Worm (Caenorhabditis elegans) whole organism, L1 larva: ENCODE measurements around the gene T04H1.13.

ENCODE experiments used
- C34B4.2 ChIP-seq: sonication (generic microtip); optimal IDR thresholded peaks from 2 replicates; lab custom pipeline; 2017; ENCODE audit warnings: mild to moderate bottlenecking, missing genetic modification characterization, missing compliant biosample characterization
- aha-1 ChIP-seq: fragments of 150-350 bp; optimal IDR thresholded peaks from 2 replicates; lab custom pipeline; 2014; ENCODE audit warnings: missing biosample characterization, missing genetic modification characterization
- ama-1 ChIP-seq: fragments of 150-350 bp; optimal IDR thresholded peaks from 2 replicates; lab custom pipeline; 2014
- ceh-63 ChIP-seq: fragments of 200-800 bp; sonication (Bioruptor generic); optimal IDR thresholded peaks from 2 replicates; lab custom pipeline; 2018; ENCODE audit warnings: mild to moderate bottlenecking, missing genetic modification characterization, missing compliant biosample characterization
- ceh-8 ChIP-seq: fragments of 200-800 bp; sonication (Bioruptor generic); optimal IDR thresholded peaks from 2 replicates; lab custom pipeline; 2018; ENCODE audit warnings: mild to moderate bottlenecking, missing genetic modification characterization, moderate library complexity, missing compliant biosample characterization
- ceh-90 ChIP-seq: sonication (generic microtip); optimal IDR thresholded peaks from 2 replicates; lab custom pipeline; 2016; ENCODE audit warnings: missing genetic modification characterization, missing compliant biosample characterization
- efl-1 ChIP-seq, 4 experiments: fragments of 150-350 bp; optimal IDR thresholded peaks in 3 of 4; peaks in 1 of 4; 1 replicate in 1 of 4; 2 replicates in 3 of 4; lab custom pipeline; 2014; ENCODE audit warnings: missing biosample characterization in 2 of 4, missing genetic modification characterization in 2 of 4, missing genetic modification reagents in 2 of 4
- efl-3 ChIP-seq: fragments of 200-800 bp; sonication (Bioruptor generic); optimal IDR thresholded peaks from 2 replicates; lab custom pipeline; 2018; ENCODE audit warnings: mild to moderate bottlenecking, missing genetic modification characterization, missing compliant biosample characterization
- elt-2 ChIP-seq: sonication (generic microtip); optimal IDR thresholded peaks from 2 replicates; lab custom pipeline; 2016; ENCODE audit warnings: missing genetic modification characterization, mild to moderate bottlenecking, inconsistent platforms, missing compliant biosample characterization, missing genetic modification reagents
- elt-3 ChIP-seq, 6 experiments: fragments of 150-350 bp in 1 of 6; sonication (generic microtip); optimal IDR thresholded peaks; 2 replicates each; lab custom pipeline; 2017 to 2018; ENCODE audit warnings: missing biosample characterization in 6 of 6, missing genetic modification characterization in 6 of 6, inconsistent platforms in 1 of 6
- fkh-10 ChIP-seq: sonication (generic microtip); optimal IDR thresholded peaks from 2 replicates; lab custom pipeline; 2017; ENCODE audit warnings: missing biosample characterization, missing genetic modification reagents, missing genetic modification characterization
- fkh-4 ChIP-seq: sonication (generic microtip); optimal IDR thresholded peaks from 2 replicates; lab custom pipeline; 2016; ENCODE audit warnings: missing compliant biosample characterization, missing genetic modification characterization, borderline replicate concordance
- fos-1 ChIP-seq: fragments of 150-350 bp; optimal IDR thresholded peaks from 2 replicates; lab custom pipeline; 2014; ENCODE audit warnings: missing biosample characterization, missing genetic modification characterization
- hlh-4 ChIP-seq: sonication (generic microtip); optimal IDR thresholded peaks from 2 replicates; lab custom pipeline; 2016; ENCODE audit warnings: mild to moderate bottlenecking, missing genetic modification characterization, missing compliant biosample characterization
- lin-13 ChIP-seq: fragments of 150-350 bp; optimal IDR thresholded peaks from 2 replicates; lab custom pipeline; 2014; ENCODE audit warnings: missing biosample characterization, missing genetic modification reagents, missing genetic modification characterization
- lin-14 ChIP-seq: fragments of 200-800 bp; sonication (Bioruptor generic); optimal IDR thresholded peaks from 2 replicates; lab custom pipeline; 2018; ENCODE audit warnings: mild to moderate bottlenecking, missing genetic modification characterization, moderate library complexity, missing compliant biosample characterization
- lir-3 ChIP-seq: sonication (generic microtip); optimal IDR thresholded peaks from 2 replicates; lab custom pipeline; 2016; ENCODE audit warnings: mild to moderate bottlenecking, missing genetic modification characterization, moderate library complexity, missing compliant biosample characterization; ENCODE audit not compliant: poor library complexity
- mep-1 ChIP-seq: fragments of 150-350 bp; optimal IDR thresholded peaks from 2 replicates; lab custom pipeline; 2014; ENCODE audit warnings: missing biosample characterization, missing genetic modification characterization
- nhr-11 ChIP-seq: fragments of 150-350 bp; optimal IDR thresholded peaks from 2 replicates; lab custom pipeline; 2014; ENCODE audit warnings: missing biosample characterization, missing genetic modification characterization
- nhr-12 ChIP-seq: sonication (generic microtip); optimal IDR thresholded peaks from 2 replicates; lab custom pipeline; 2017; ENCODE audit warnings: missing biosample characterization, missing genetic modification characterization
- nhr-237 ChIP-seq: fragments of 150-350 bp; optimal IDR thresholded peaks from 2 replicates; lab custom pipeline; 2014; ENCODE audit warnings: missing biosample characterization, missing genetic modification characterization
- nhr-28 ChIP-seq: fragments of 150-350 bp; optimal IDR thresholded peaks from 2 replicates; lab custom pipeline; 2014; ENCODE audit warnings: missing biosample characterization, missing genetic modification characterization
- nhr-76 ChIP-seq: sonication (generic microtip); optimal IDR thresholded peaks from 2 replicates; lab custom pipeline; 2017; ENCODE audit warnings: missing biosample characterization, missing genetic modification characterization
- pqm-1 ChIP-seq: sonication (generic microtip); optimal IDR thresholded peaks from 3 replicates; lab custom pipeline; 2017; ENCODE audit warnings: missing biosample characterization, missing genetic modification characterization
- rnt-1 ChIP-seq: sonication (generic microtip); optimal IDR thresholded peaks from 2 replicates; lab custom pipeline; 2016; ENCODE audit warnings: mild to moderate bottlenecking, missing genetic modification characterization, moderate library complexity, missing compliant biosample characterization
- skn-1 ChIP-seq: fragments of 150-350 bp; optimal IDR thresholded peaks from 2 replicates; lab custom pipeline; 2014; ENCODE audit warnings: missing biosample characterization, missing genetic modification characterization
- sox-4 ChIP-seq: sonication (generic microtip); optimal IDR thresholded peaks from 2 replicates; lab custom pipeline; 2016; ENCODE audit warnings: missing genetic modification characterization, missing compliant biosample characterization
- sptf-1 ChIP-seq: fragments of 150-350 bp; optimal IDR thresholded peaks from 2 replicates; lab custom pipeline; 2014; ENCODE audit warnings: missing biosample characterization, missing genetic modification characterization
- sup-37 ChIP-seq: fragments of 200-800 bp; sonication (Bioruptor generic); optimal IDR thresholded peaks from 2 replicates; lab custom pipeline; 2018; ENCODE audit warnings: mild to moderate bottlenecking, missing genetic modification characterization, missing compliant biosample characterization
- swsn-7 ChIP-seq: sonication (generic microtip); optimal IDR thresholded peaks from 2 replicates; lab custom pipeline; 2016; ENCODE audit warnings: missing genetic modification characterization, missing compliant biosample characterization
- tlp-1 ChIP-seq: fragments of 150-350 bp; optimal IDR thresholded peaks from 2 replicates; lab custom pipeline; 2014; ENCODE audit warnings: missing biosample characterization, missing genetic modification characterization
- unc-130 ChIP-seq: fragments of 150-350 bp; optimal IDR thresholded peaks from 2 replicates; lab custom pipeline; 2017; ENCODE audit warnings: missing biosample characterization, missing genetic modification characterization, inconsistent platforms
- unc-30 ChIP-seq: sonication (generic microtip); optimal IDR thresholded peaks from 2 replicates; lab custom pipeline; 2017; ENCODE audit warnings: missing biosample characterization, missing genetic modification characterization
- vab-15 ChIP-seq: sonication (generic microtip); optimal IDR thresholded peaks from 2 replicates; lab custom pipeline; 2017; ENCODE audit warnings: missing genotype, mild to moderate bottlenecking, missing genetic modification characterization, missing compliant biosample characterization
- xbp-1 ChIP-seq: sonication (generic microtip); optimal IDR thresholded peaks from 2 replicates; lab custom pipeline; 2016; ENCODE audit warnings: missing genetic modification characterization, missing compliant biosample characterization
- zag-1 ChIP-seq: fragments of 150-350 bp; optimal IDR thresholded peaks from 2 replicates; lab custom pipeline; 2014; ENCODE audit warnings: missing biosample characterization, missing genetic modification characterization
- ztf-11 ChIP-seq, 2 experiments: sonication (generic microtip); optimal IDR thresholded peaks; 2 replicates each; lab custom pipeline; 2016 to 2017; ENCODE audit warnings: missing genetic modification characterization in 2 of 2, missing biosample characterization in 1 of 2, missing compliant biosample characterization in 1 of 2
- ztf-4 ChIP-seq: fragments of 150-350 bp; optimal IDR thresholded peaks from 2 replicates; lab custom pipeline; 2014; ENCODE audit warnings: missing biosample characterization, missing genetic modification characterization

The T04H1.13 gene

DNA sequence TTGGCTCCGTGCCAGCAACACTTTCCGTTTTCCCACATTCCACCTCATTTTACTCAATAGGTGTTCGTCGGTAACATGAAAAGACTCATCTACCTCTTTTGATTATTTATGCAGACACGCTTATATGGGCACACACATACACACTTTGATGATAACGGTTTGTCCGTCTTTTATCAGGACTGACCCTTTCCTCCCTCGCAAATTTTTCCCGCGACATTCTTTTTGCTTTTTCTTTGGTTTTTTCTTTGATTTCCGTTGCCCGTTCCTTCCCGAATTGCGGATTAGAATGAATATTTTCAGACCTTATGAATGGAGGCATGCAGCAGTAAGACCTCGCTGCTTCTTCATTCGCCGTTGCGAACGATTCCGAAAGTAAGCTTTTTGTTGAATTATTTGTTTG, 31.8 kb downstream of the T04H1.13 start, which contains the start of gene vab-8:
vab-8 (plus strand) TSS at position 301 of the 400 bp plus-strand sequence.
- TF ChIP-seq nhr-237 (tag; lab: Kevin White, UChicago), result no peak
- TF ChIP-seq lin-14 (GFP tag; lab: Kevin White, UChicago), result no peak
- TF ChIP-seq unc-30, result no peak
- TF ChIP-seq nhr-12 (tag; lab: Kevin White, UChicago), result no peak
- TF ChIP-seq nhr-76 (tag; lab: Kevin White, UChicago), result no peak
- TF ChIP-seq nhr-11, result no peak
- TF ChIP-seq fkh-10 (GFP tag; lab: Kevin White, UChicago), result no peak
- no peak for TF ChIP-seq sup-37 (GFP tag; lab: Kevin White, UChicago)
- no peak for TF ChIP-seq aha-1 (tag; lab: Kevin White, UChicago)
- no peak for TF ChIP-seq xbp-1 (tag; lab: Kevin White, UChicago)
- no peak for TF ChIP-seq lin-13 (GFP tag; lab: Kevin White, UChicago)
- TF ChIP-seq ama-1 (lab: Kevin White, UChicago), result no peak

DNA sequence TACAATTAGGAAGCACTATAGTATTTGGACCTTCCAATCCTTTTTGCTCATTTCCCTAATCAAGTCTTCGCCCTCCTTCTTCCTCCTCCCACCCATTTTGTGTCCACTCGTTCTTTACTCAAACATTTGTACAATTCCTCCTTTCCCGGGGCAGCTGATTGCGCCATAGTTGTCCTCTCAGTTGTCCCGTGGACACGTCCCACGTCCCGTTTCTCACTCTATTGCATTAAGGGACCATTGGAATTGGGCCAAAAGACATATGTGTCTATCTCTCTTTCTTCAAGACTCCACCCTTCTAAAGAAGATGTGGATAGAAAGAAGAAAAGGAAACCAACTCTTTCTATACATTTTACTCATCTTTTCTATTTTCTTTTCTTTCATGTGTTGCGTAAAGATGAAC, 33.7 kb downstream of the T04H1.13 start:
- TF ChIP-seq vab-15 (tag; lab: Kevin White, UChicago), result no peak
- TF ChIP-seq pqm-1 (tag; lab: Kevin White, UChicago), result no peak
- no peak for TF ChIP-seq tlp-1 (tag; lab: Kevin White, UChicago)
- no peak for TF ChIP-seq efl-1 (optimal IDR thresholded peaks at IDR 0.05; lab: Kevin White, UChicago)
- peak in 1 of 2 experiments; percentile 13 for TF ChIP-seq efl-1 (GFP tag; optimal IDR thresholded peaks at IDR 0.05 in 1 of 2; lab: Kevin White, UChicago)
- TF ChIP-seq elt-3 (tag; optimal IDR thresholded peaks at IDR 0.05; lab: Kevin White, UChicago), result no peak
- TF ChIP-seq lin-14 (GFP tag; lab: Kevin White, UChicago), result peak; percentile 82
- no peak for TF ChIP-seq sptf-1 (tag; lab: Kevin White, UChicago)
- TF ChIP-seq fos-1 (tag; lab: Kevin White, UChicago), result no peak
- TF ChIP-seq ceh-90 (tag; lab: Kevin White, UChicago), result no peak
- no peak for TF ChIP-seq ceh-8
- no peak for TF ChIP-seq elt-2
- no peak for TF ChIP-seq efl-3 (GFP tag; lab: Kevin White, UChicago)
- TF ChIP-seq ztf-11 (tag; optimal IDR thresholded peaks at IDR 0.05; lab: Kevin White, UChicago), result no peak
- no peak for TF ChIP-seq hlh-4 (tag; lab: Kevin White, UChicago)
- no peak for TF ChIP-seq ztf-4 (tag; lab: Kevin White, UChicago)
- no peak for TF ChIP-seq nhr-76 (tag; lab: Kevin White, UChicago)
- peak; percentile 3 for TF ChIP-seq mep-1
- TF ChIP-seq zag-1 (tag; lab: Kevin White, UChicago), result no peak
- TF ChIP-seq swsn-7, result no peak

DNA sequence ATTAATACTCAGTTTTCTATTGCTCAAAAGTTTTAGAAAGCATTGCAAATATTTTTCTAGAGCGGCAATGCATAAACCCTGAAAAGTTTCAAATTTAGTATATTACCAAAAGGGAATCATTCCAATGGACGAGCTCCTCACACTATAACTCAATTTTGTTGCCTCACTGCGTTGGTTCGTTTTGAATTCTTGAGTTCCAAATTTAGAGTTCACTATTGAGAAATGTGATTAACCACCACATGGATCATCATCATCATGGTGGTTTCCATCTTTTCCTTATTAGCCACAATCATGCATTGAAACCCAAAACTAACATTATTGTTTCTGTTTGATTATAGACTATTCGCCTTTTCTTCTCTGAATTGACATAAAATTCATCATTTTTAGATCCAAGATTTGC, 34.9 kb downstream of the T04H1.13 start:
- TF ChIP-seq pqm-1 (tag; lab: Kevin White, UChicago), result no peak
- TF ChIP-seq ceh-90 (tag; lab: Kevin White, UChicago), result no peak
- no peak for TF ChIP-seq fkh-4 (tag; lab: Kevin White, UChicago)
- no peak for TF ChIP-seq ama-1 (lab: Kevin White, UChicago)
- no peak for TF ChIP-seq lir-3
- no peak for TF ChIP-seq nhr-12 (tag; lab: Kevin White, UChicago)
- TF ChIP-seq C34B4.2 (tag; lab: Kevin White, UChicago), result no peak

ce11 chrV:12208678-12209077, 36.2 kb downstream of the T04H1.13 start:
- TF ChIP-seq sox-4 (tag; lab: Kevin White, UChicago) (no peak), nhr-28 (tag; lab: Kevin White, UChicago) (no peak), unc-130 (tag; lab: Kevin White, UChicago) (no peak), rnt-1 (tag; lab: Kevin White, UChicago) (peak; percentile 24), ceh-63 (GFP tag; lab: Kevin White, UChicago) (no peak), elt-2 (peak; percentile 21), unc-30 (no peak), skn-1 (tag; lab: Kevin White, UChicago) (no peak), lin-14 (GFP tag; lab: Kevin White, UChicago) (peak; percentile 44)
